Worm (Caenorhabditis elegans) whole organism, early embryonic: ENCODE results near the gene ran-1.

ENCODE experiments used
- B0310.2 ChIP-seq: sonication (generic microtip); optimal IDR thresholded peaks from 2 replicates; lab custom pipeline; 2016; ENCODE audit warnings: mild to moderate bottlenecking, missing genetic modification characterization, missing compliant biosample characterization
- F13C5.2 ChIP-seq: sonication (generic microtip); optimal IDR thresholded peaks from 2 replicates; lab custom pipeline; 2017; ENCODE audit warnings: mild to moderate bottlenecking, missing genetic modification characterization, inconsistent platforms, missing compliant biosample characterization
- aly-1 ChIP-seq: sonication (generic microtip); optimal IDR thresholded peaks from 2 replicates; lab custom pipeline; 2016; ENCODE audit warnings: missing genetic modification characterization, missing compliant biosample characterization
- ama-1 ChIP-seq: fragments of 150-350 bp; optimal IDR thresholded peaks from 2 replicates; lab custom pipeline; 2014
- ceh-13 ChIP-seq: fragments of 200-800 bp; sonication (Bioruptor generic); optimal IDR thresholded peaks from 2 replicates; lab custom pipeline; 2018; ENCODE audit warnings: mild to moderate bottlenecking, missing genetic modification characterization, missing compliant biosample characterization
- ceh-36 ChIP-seq: sonication (generic microtip); optimal IDR thresholded peaks from 2 replicates; lab custom pipeline; 2016; ENCODE audit warnings: missing genetic modification characterization, inconsistent platforms, missing compliant biosample characterization
- ets-7 ChIP-seq: sonication (generic microtip); optimal IDR thresholded peaks from 2 replicates; lab custom pipeline; 2016; ENCODE audit warnings: missing genotype, missing genetic modification characterization, missing compliant biosample characterization
- flt-1 ChIP-seq: fragments of 200-800 bp; sonication (Bioruptor generic); IDR thresholded peaks from 2 replicates; pipeline ENCODE4 v1.3.6; 2022; ENCODE audit warnings: missing genetic modification characterization, missing compliant biosample characterization
- hmbx-1 ChIP-seq: sonication (generic microtip); optimal IDR thresholded peaks from 2 replicates; lab custom pipeline; 2016; ENCODE audit warnings: mild to moderate bottlenecking, missing genetic modification characterization, missing compliant biosample characterization
- hmg-4 ChIP-seq: fragments of 200-800 bp; sonication (Bioruptor generic); optimal IDR thresholded peaks from 2 replicates; lab custom pipeline; 2018; ENCODE audit warnings: mild to moderate bottlenecking, missing genetic modification characterization, missing compliant biosample characterization
- hnd-1 ChIP-seq: sonication (generic microtip); optimal IDR thresholded peaks from 2 replicates; lab custom pipeline; 2016; ENCODE audit warnings: missing genetic modification characterization, missing compliant biosample characterization
- pes-1 ChIP-seq: fragments of 200-800 bp; sonication (Bioruptor generic); IDR thresholded peaks from 2 replicates; pipeline ENCODE4 v1.3.6; 2022; ENCODE audit warnings: missing genetic modification reagents, missing genetic modification characterization, missing compliant biosample characterization
- scrt-1 ChIP-seq: fragments of 200-800 bp; sonication (Bioruptor generic); IDR thresholded peaks from 2 replicates; pipeline ENCODE4 v1.3.6; 2022; ENCODE audit warnings: missing genetic modification characterization, missing compliant biosample characterization
- sea-1 ChIP-seq: fragments of 200-800 bp; sonication (Bioruptor generic); conservative IDR thresholded peaks from 2 replicates; pipeline ENCODE4 v1.3.6; 2022; ENCODE audit warnings: missing genetic modification characterization, missing compliant biosample characterization
- tbx-11 ChIP-seq: fragments of 200-800 bp; sonication (Bioruptor generic); IDR thresholded peaks from 2 replicates; pipeline ENCODE4 v1.3.6; 2022; ENCODE audit warnings: missing genetic modification characterization, missing compliant biosample characterization
- tbx-37 ChIP-seq: fragments of 200-800 bp; sonication (Bioruptor generic); conservative IDR thresholded peaks from 2 replicates; pipeline ENCODE4 v1.3.6; 2022; ENCODE audit warnings: missing genetic modification reagents, missing genetic modification characterization, missing compliant biosample characterization
- tra-4 ChIP-seq: sonication (generic microtip); optimal IDR thresholded peaks from 2 replicates; lab custom pipeline; 2017; ENCODE audit warnings: missing genetic modification characterization, missing compliant biosample characterization

ran-1 gene

ce11 chrIII:10747620-10748479, at the start of gene ran-1, which contains the start of gene dkc-1:
ran-1 (minus strand) TSS chrIII:10747728.
dkc-1 (plus strand) TSS chrIII:10748429.
- TF ChIP-seq ceh-13 (GFP tag; lab: Kevin White, UChicago) = no peak
- peak; percentile 33 for TF ChIP-seq F13C5.2

ce11 chrIII:10794049-10794448, 46.5 kb upstream of the ran-1 start, which contains the start of gene clec-163:
clec-163 (plus strand) TSS chrIII:10794349.
- TF ChIP-seq scrt-1 (GFP tag; lab: Robert Waterston, UW) (no peak), pes-1 (GFP tag; lab: Robert Waterston, UW) (no peak), B0310.2 (tag; lab: Kevin White, UChicago) (no peak), sea-1 (no peak), ceh-13 (GFP tag; lab: Kevin White, UChicago) (no peak), F13C5.2 (no peak), ceh-36 (tag; lab: Kevin White, UChicago) (no peak), tbx-37 (GFP tag; lab: Robert Waterston, UW) (no peak), tbx-11 (no peak), flt-1 (GFP tag; lab: Robert Waterston, UW) (no peak), hnd-1 (tag; lab: Kevin White, UChicago) (no peak), ets-7 (tag; lab: Kevin White, UChicago) (no peak), ama-1 (no peak), hmg-4 (GFP tag; lab: Kevin White, UChicago) (no peak), hmbx-1 (tag; lab: Kevin White, UChicago) (no peak)

- TF ChIP-seq B0310.2 (tag; lab: Kevin White, UChicago) (no peak), tbx-37 (GFP tag; lab: Robert Waterston, UW) (no peak), tra-4 (no peak), pes-1 (GFP tag; lab: Robert Waterston, UW) (no peak), sea-1 (no peak), ets-7 (tag; lab: Kevin White, UChicago) (no peak), ceh-36 (tag; lab: Kevin White, UChicago) (no peak)
Observed at ce11 chrIII:10791233-10791632, 43.7 kb upstream of the ran-1 start.

ce11 chrIII:10783052-10783451, 35.5 kb upstream of the ran-1 start:
- TF ChIP-seq ceh-36 (tag; lab: Kevin White, UChicago) = peak; percentile 41
- no peak for TF ChIP-seq B0310.2 (tag; lab: Kevin White, UChicago)

- TF ChIP-seq sea-1 (no peak), ceh-36 (tag; lab: Kevin White, UChicago) (no peak), tbx-11 (no peak), B0310.2 (tag; lab: Kevin White, UChicago) (no peak), ets-7 (tag; lab: Kevin White, UChicago) (no peak), hmbx-1 (tag; lab: Kevin White, UChicago) (no peak), pes-1 (GFP tag; lab: Robert Waterston, UW) (no peak), flt-1 (GFP tag; lab: Robert Waterston, UW) (no peak), scrt-1 (GFP tag; lab: Robert Waterston, UW) (no peak), tra-4 (no peak), hnd-1 (tag; lab: Kevin White, UChicago) (no peak), hmg-4 (GFP tag; lab: Kevin White, UChicago) (no peak)
Observed at ce11 chrIII:10781553-10781952, 34.0 kb upstream of the ran-1 start, which contains the start of gene ptr-19. ptr-19 (plus strand) TSS chrIII:10781853.

- TF ChIP-seq ceh-36 (tag; lab: Kevin White, UChicago) (no peak), hnd-1 (tag; lab: Kevin White, UChicago) (no peak)
Observed at ce11 chrIII:10769693-10770092, 22.2 kb upstream of the ran-1 start.

ce11 chrIII:10763032-10763431, 15.5 kb upstream of the ran-1 start, which contains the start of gene dpy-28:
dpy-28 (plus strand) TSS chrIII:10763131.
- TF ChIP-seq tra-4 = no peak
- TF ChIP-seq aly-1 (tag; lab: Kevin White, UChicago) = no peak
- TF ChIP-seq ceh-13 (GFP tag; lab: Kevin White, UChicago) = no peak
- no peak for TF ChIP-seq ets-7 (tag; lab: Kevin White, UChicago)
- no peak for TF ChIP-seq flt-1 (GFP tag; lab: Robert Waterston, UW)
- TF ChIP-seq tbx-37 (GFP tag; lab: Robert Waterston, UW) = no peak
- no peak for TF ChIP-seq tbx-11
- TF ChIP-seq hmg-4 (GFP tag; lab: Kevin White, UChicago) = no peak
- TF ChIP-seq ama-1 = no peak
- TF ChIP-seq scrt-1 (GFP tag; lab: Robert Waterston, UW) = no peak
- no peak for TF ChIP-seq hmbx-1 (tag; lab: Kevin White, UChicago)
- TF ChIP-seq hnd-1 (tag; lab: Kevin White, UChicago) = no peak
- TF ChIP-seq sea-1 = no peak
- no peak for TF ChIP-seq ceh-36 (tag; lab: Kevin White, UChicago)
- TF ChIP-seq B0310.2 (tag; lab: Kevin White, UChicago) = no peak
- TF ChIP-seq F13C5.2 = no peak
- TF ChIP-seq pes-1 (GFP tag; lab: Robert Waterston, UW) = no peak
